Worm (Caenorhabditis elegans) whole organism, L4 larva: ENCODE measurements around the gene F14B8.6.

Experiments
- F44E2.7 ChIP-seq: fragments of 200-800 bp; sonication (Bioruptor generic); IDR thresholded peaks from 2 replicates; pipeline ENCODE4 v2.1.2; 2022; ENCODE audit warnings: missing genetic modification characterization, missing compliant biosample characterization
- F49E8.2 ChIP-seq: sonication (generic microtip); optimal IDR thresholded peaks from 2 replicates; lab custom pipeline; 2016; ENCODE audit warnings: missing compliant biosample characterization, mild to moderate bottlenecking, missing genetic modification characterization, borderline replicate concordance
- ama-1 ChIP-seq: fragments of 150-350 bp; optimal IDR thresholded peaks from 2 replicates; lab custom pipeline; 2014; ENCODE audit warnings: inconsistent platforms, mixed read lengths
- arid-1 ChIP-seq: fragments of 200-800 bp; sonication (Bioruptor generic); conservative IDR thresholded peaks from 2 replicates; pipeline ENCODE4 v1.3.6; 2022; ENCODE audit warnings: missing genetic modification reagents, missing genetic modification characterization, missing compliant biosample characterization
- ceh-82 ChIP-seq: sonication (generic microtip); optimal IDR thresholded peaks from 2 replicates; lab custom pipeline; 2017; ENCODE audit warnings: missing biosample characterization, missing genetic modification characterization
- daf-12 ChIP-seq: fragments of 150-350 bp; optimal IDR thresholded peaks from 2 replicates; lab custom pipeline; 2014; ENCODE audit warnings: missing biosample characterization, missing genetic modification reagents, missing genetic modification characterization
- dve-1 ChIP-seq: sonication (generic microtip); optimal IDR thresholded peaks from 2 replicates; lab custom pipeline; 2017; ENCODE audit warnings: antibody characterized with exemption, mild to moderate bottlenecking, missing genetic modification characterization, missing compliant biosample characterization; ENCODE audit not compliant: insufficient read depth
- fkh-10 ChIP-seq: fragments of 150-350 bp; optimal IDR thresholded peaks from 2 replicates; lab custom pipeline; 2014; ENCODE audit warnings: missing biosample characterization, missing genetic modification reagents, missing genetic modification characterization
- hlh-30 ChIP-seq: sonication (generic microtip); optimal IDR thresholded peaks from 2 replicates; lab custom pipeline; 2017; ENCODE audit warnings: antibody characterized with exemption, mild to moderate bottlenecking, missing genetic modification characterization, missing compliant biosample characterization; ENCODE audit not compliant: insufficient read depth
- nhr-28 ChIP-seq: fragments of 150-350 bp; optimal IDR thresholded peaks from 2 replicates; lab custom pipeline; 2014; ENCODE audit warnings: missing biosample characterization, missing genetic modification characterization
- nhr-41 ChIP-seq: fragments of 200-800 bp; sonication (Bioruptor generic); IDR thresholded peaks from 2 replicates; pipeline ENCODE4 v1.3.6; 2022; ENCODE audit warnings: missing genetic modification reagents, missing genetic modification characterization, missing compliant biosample characterization
- nhr-6 ChIP-seq: fragments of 150-350 bp; optimal IDR thresholded peaks from 2 replicates; lab custom pipeline; 2014; ENCODE audit warnings: missing biosample characterization, missing genetic modification characterization
- unc-62 ChIP-seq, 3 experiments: fragments of 150-350 bp in 1 of 3; sonication (generic microtip); optimal IDR thresholded peaks in 2 of 3; peaks in 1 of 3; 1 replicate in 1 of 3; 2 replicates in 2 of 3; lab custom pipeline; 2014 to 2017; ENCODE audit warnings: missing biosample characterization in 3 of 3, missing genetic modification characterization in 3 of 3, missing genetic modification reagents in 3 of 3, missing genotype in 1 of 3
- zfp-3 ChIP-seq: fragments of 200-800 bp; sonication (Bioruptor generic); conservative IDR thresholded peaks from 2 replicates; pipeline ENCODE4 v1.3.6; 2022; ENCODE audit warnings: missing genetic modification reagents, missing genetic modification characterization, missing compliant biosample characterization

- peak in 1 of 2 experiments; percentile 66 for TF ChIP-seq unc-62 (GFP tag; optimal IDR thresholded peaks at IDR 0.05 in 1 of 2; lab: Kevin White, UChicago)
- TF ChIP-seq unc-62 (tag; optimal IDR thresholded peaks at IDR 0.05; lab: Kevin White, UChicago) = no peak
- no peak for TF ChIP-seq fkh-10 (GFP tag; lab: Kevin White, UChicago)
- TF ChIP-seq nhr-28 (tag; lab: Kevin White, UChicago) = no peak
- no peak for TF ChIP-seq arid-1
- no peak for TF ChIP-seq zfp-3 (GFP tag; lab: Robert Waterston, UW)
- TF ChIP-seq dve-1 (tag; lab: Kevin White, UChicago) = no peak
- no peak for TF ChIP-seq ama-1 (lab: Kevin White, UChicago)
- TF ChIP-seq ceh-82 (tag; lab: Kevin White, UChicago) = no peak
- no peak for TF ChIP-seq daf-12 (tag; lab: Kevin White, UChicago)
- TF ChIP-seq F44E2.7 (GFP tag; lab: Robert Waterston, UW) = no peak
- no peak for TF ChIP-seq nhr-41
- TF ChIP-seq nhr-6 (tag; lab: Kevin White, UChicago) = no peak
- no peak for TF ChIP-seq hlh-30 (tag; lab: Kevin White, UChicago)
- TF ChIP-seq F49E8.2 = no peak
Measured at ce11 chrX:6920132-6920531, 12.1 kb downstream of the F14B8.6 start.
